Fruit fly (Drosophila melanogaster) Kc167 (cell line): Measurements from ENCODE around the gene CG43679.

ENCODE experiments used
- Myc ChIP-seq: fragments of >200 bp; optimal IDR thresholded peaks from 2 replicates; lab custom pipeline; 2017; ENCODE audit warnings: missing external identifiers
- Sin3A ChIP-seq: fragments of >200 bp; optimal IDR thresholded peaks from 2 replicates; lab custom pipeline; 2018; ENCODE audit warnings: missing external identifiers
- insv ChIP-seq: fragments of >200 bp; optimal IDR thresholded peaks from 3 replicates; lab custom pipeline; 2018; ENCODE audit warnings: missing external identifiers
- psq ChIP-seq: fragments of >200 bp; optimal IDR thresholded peaks from 2 replicates; lab custom pipeline; 2017; ENCODE audit warnings: missing external identifiers
- ttk ChIP-seq: sonication (Bioruptor generic); optimal IDR thresholded peaks from 2 replicates; lab custom pipeline; 2017; ENCODE audit warnings: missing external identifiers

DNA sequence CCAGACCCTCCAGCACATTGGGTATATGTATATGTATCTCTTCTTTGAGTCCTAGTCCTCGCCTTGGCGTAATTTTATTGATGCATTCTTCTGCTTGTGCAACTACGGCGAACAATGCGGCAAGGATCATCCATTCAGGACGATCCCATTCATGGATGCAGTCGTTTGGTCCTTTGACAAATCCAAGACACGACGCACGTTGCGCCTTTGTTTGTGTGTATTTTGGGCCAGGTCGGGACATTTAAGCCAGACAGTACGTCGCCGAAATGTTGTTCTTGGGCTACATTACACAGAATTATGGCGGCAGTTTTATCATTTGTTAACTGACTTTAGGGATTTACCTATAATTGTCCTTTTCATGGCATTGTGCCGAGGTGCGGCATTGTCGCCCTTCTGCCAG, 6.1 kb downstream of the CG43679 start:
- no peak for TF ChIP-seq psq
- TF ChIP-seq Myc = no peak
- no peak for TF ChIP-seq ttk
- TF ChIP-seq insv (lab: Kevin White, UChicago) = no peak
- TF ChIP-seq Sin3A (lab: Kevin White, UChicago) = no peak
